Worm (Caenorhabditis elegans): ENCODE results near the gene W02D7.6.

Gene W02D7.6

ce11 chrV:8300935-8301535, at the start of gene W02D7.6:
W02D7.6 (minus strand) TSS chrV:8301507.
- TF ChIP-seq nhr-11 (tag; optimal IDR thresholded peaks at IDR 0.05) (no peak), ceh-48 (tag; optimal IDR thresholded peaks at IDR 0.05) (peak; percentile 52), ttx-3 (tag; optimal IDR thresholded peaks at IDR 0.05) (no peak), dmd-4 (tag; optimal IDR thresholded peaks at IDR 0.05; ENCODE audit: borderline replicate concordance) (no peak), ama-1 (optimal IDR thresholded peaks at IDR 0.05) (peak; percentile 19)

DNA sequence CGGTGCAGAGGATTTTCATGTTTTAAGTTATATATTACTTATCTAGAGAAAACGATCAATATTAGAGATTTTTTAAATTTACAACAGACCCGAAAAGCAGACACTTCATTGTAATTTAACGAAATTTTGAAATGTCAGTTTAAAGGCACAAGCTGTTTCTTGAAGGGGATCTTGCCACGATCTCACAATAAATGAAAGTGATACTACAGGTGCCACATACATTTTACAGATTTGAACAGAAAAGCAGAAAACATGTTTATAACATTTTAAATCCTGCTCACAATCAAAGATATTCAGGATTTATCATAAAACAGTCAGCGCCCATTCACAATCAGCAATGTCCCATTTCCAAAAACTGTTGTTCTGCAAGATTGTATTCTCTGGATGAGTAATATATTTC, 48.6 kb upstream of the W02D7.6 start:
- TF ChIP-seq hlh-30 (tag; optimal IDR thresholded peaks at IDR 0.05; ENCODE audit: insufficient read depth) (no peak), ceh-48 (tag; optimal IDR thresholded peaks at IDR 0.05) (no peak), dve-1 (tag; optimal IDR thresholded peaks at IDR 0.05) (no peak), madf-2 (tag; optimal IDR thresholded peaks at IDR 0.05) (no peak), ztf-16 (tag; optimal IDR thresholded peaks at IDR 0.05) (no peak), ama-1 (optimal IDR thresholded peaks at IDR 0.05) (no peak), ceh-6 (GFP tag; optimal IDR thresholded peaks at IDR 0.05) (no peak), elt-2 (tag; optimal IDR thresholded peaks at IDR 0.05) (no peak), ceh-9 (tag; optimal IDR thresholded peaks at IDR 0.05) (no peak), elt-4 (tag; optimal IDR thresholded peaks at IDR 0.05) (no peak), unc-55 (GFP tag; optimal IDR thresholded peaks at IDR 0.05) (no peak), K02D7.2 (tag; optimal IDR thresholded peaks at IDR 0.05) (no peak), K09A11.1 (tag; optimal IDR thresholded peaks at IDR 0.05; ENCODE audit: insufficient read depth) (no peak), hlh-8 (tag; optimal IDR thresholded peaks at IDR 0.05) (no peak), ceh-14 (tag; optimal IDR thresholded peaks at IDR 0.05) (no peak)

ce11 chrV:8348959-8349389, 47.7 kb upstream of the W02D7.6 start:
- TF ChIP-seq unc-55 (GFP tag; optimal IDR thresholded peaks at IDR 0.05), result peak; percentile 15
- TF ChIP-seq K02D7.2 (tag; optimal IDR thresholded peaks at IDR 0.05), result no peak
- TF ChIP-seq eyg-1 (tag; optimal IDR thresholded peaks at IDR 0.05), result no peak
- TF ChIP-seq dve-1 (tag; optimal IDR thresholded peaks at IDR 0.05), result no peak
- no peak for TF ChIP-seq fax-1 (tag; optimal IDR thresholded peaks at IDR 0.05)
- peak; percentile 32 for TF ChIP-seq C08G9.2 (tag; optimal IDR thresholded peaks at IDR 0.05)
- TF ChIP-seq ceh-45 (GFP tag; IDR thresholded peaks at IDR 0.05), result no peak
- TF ChIP-seq gmeb-2 (tag; optimal IDR thresholded peaks at IDR 0.05), result no peak
- TF ChIP-seq ceh-19 (GFP tag; optimal IDR thresholded peaks at IDR 0.05), result no peak
- no peak for TF ChIP-seq hlh-15 (tag; optimal IDR thresholded peaks at IDR 0.05)
- no peak for TF ChIP-seq tbx-7 (tag; optimal IDR thresholded peaks at IDR 0.05)
- TF ChIP-seq sox-2 (GFP tag; IDR thresholded peaks at IDR 0.05), result no peak
- TF ChIP-seq ceh-9 (tag; optimal IDR thresholded peaks at IDR 0.05), result no peak
- no peak for TF ChIP-seq lin-11 (tag; optimal IDR thresholded peaks at IDR 0.05)
- TF ChIP-seq rnt-1 (tag; optimal IDR thresholded peaks at IDR 0.05), result no peak
- peak; percentile 89 for TF ChIP-seq ama-1 (optimal IDR thresholded peaks at IDR 0.05)
- no peak for TF ChIP-seq ceh-30 (tag; optimal IDR thresholded peaks at IDR 0.05)
- no peak for TF ChIP-seq elt-4 (tag; optimal IDR thresholded peaks at IDR 0.05)
- TF ChIP-seq unc-42 (tag; optimal IDR thresholded peaks at IDR 0.05), result no peak
- TF ChIP-seq ceh-14 (tag; optimal IDR thresholded peaks at IDR 0.05), result no peak
- TF ChIP-seq ceh-22 (tag; optimal IDR thresholded peaks at IDR 0.05), result no peak
- peak; percentile 0 for TF ChIP-seq ceh-31 (tag; optimal IDR thresholded peaks at IDR 0.05)
- peak; percentile 42 for TF ChIP-seq elt-2 (tag; optimal IDR thresholded peaks at IDR 0.05)
- no peak for TF ChIP-seq odd-2 (tag; optimal IDR thresholded peaks at IDR 0.05)
- no peak for TF ChIP-seq ttx-3 (tag; optimal IDR thresholded peaks at IDR 0.05)
- TF ChIP-seq ceh-18 (tag; optimal IDR thresholded peaks at IDR 0.05), result peak; percentile 62
- TF ChIP-seq madf-2 (tag; optimal IDR thresholded peaks at IDR 0.05), result no peak
- no peak for TF ChIP-seq unc-86 (tag; optimal IDR thresholded peaks at IDR 0.05)
- no peak for TF ChIP-seq pha-2 (tag; optimal IDR thresholded peaks at IDR 0.05)
- no peak for TF ChIP-seq F13H6.1 (tag; optimal IDR thresholded peaks at IDR 0.05)
- no peak for TF ChIP-seq pag-3 (tag; optimal IDR thresholded peaks at IDR 0.05; ENCODE audit: borderline replicate concordance)
- TF ChIP-seq hlh-30 (tag; optimal IDR thresholded peaks at IDR 0.05; ENCODE audit: insufficient read depth), result no peak
- TF ChIP-seq T23F11.4 (GFP tag; optimal IDR thresholded peaks at IDR 0.05), result no peak
- TF ChIP-seq nfya-1 (tag; optimal IDR thresholded peaks at IDR 0.05), result peak; percentile 42
- no peak for TF ChIP-seq hlh-6 (tag; optimal IDR thresholded peaks at IDR 0.05)
- peak; percentile 34 for TF ChIP-seq tbx-2 (tag; optimal IDR thresholded peaks at IDR 0.05)
- TF ChIP-seq ztf-16 (tag; optimal IDR thresholded peaks at IDR 0.05), result no peak
- no peak for TF ChIP-seq pros-1 (tag; optimal IDR thresholded peaks at IDR 0.05)

Data from whole organism, late embryonic.